Fruit fly (Drosophila melanogaster) whole organism, wandering third instar larva: ENCODE measurements around the gene Polr1F.

Experiments
- Abd-B ChIP-seq: fragments of >200 bp; optimal IDR thresholded peaks from 2 replicates; lab custom pipeline; 2017; ENCODE audit warnings: missing biosample characterization, missing genetic modification characterization
- CG9705 ChIP-seq: fragments of 200-800 bp; sonication (Bioruptor generic); optimal IDR thresholded peaks from 2 replicates; lab custom pipeline; 2018; ENCODE audit warnings: missing biosample characterization, mild to moderate bottlenecking, missing genetic modification characterization
- GATAd ChIP-seq: sonication (Bioruptor generic); optimal IDR thresholded peaks from 2 replicates; lab custom pipeline; 2016; ENCODE audit warnings: missing biosample characterization, missing genetic modification characterization
- N ChIP-seq: fragments of >200 bp; optimal IDR thresholded peaks from 2 replicates; lab custom pipeline; 2018; ENCODE audit warnings: missing biosample characterization, missing external identifiers, missing genetic modification characterization
- Rel ChIP-seq, 2 experiments: fragments of 200-800 bp; sonication (Bioruptor generic) in 1 of 2; optimal IDR thresholded peaks; 2 replicates in 1 of 2; 3 replicates in 1 of 2; lab custom pipeline; 2016 to 2019; ENCODE audit warnings: mild to moderate bottlenecking in 2 of 2, missing biosample characterization in 2 of 2, missing genetic modification characterization in 2 of 2, moderate library complexity in 1 of 2
- br ChIP-seq: fragments of 200-800 bp; sonication (Bioruptor generic); optimal IDR thresholded peaks from 2 replicates; lab custom pipeline; 2016; ENCODE audit warnings: missing biosample characterization, missing genetic modification characterization
- foxo ChIP-seq, 2 experiments: fragments of 200-800 bp; sonication (Bioruptor generic); optimal IDR thresholded peaks; 2 replicates in 1 of 2; 3 replicates in 1 of 2; lab custom pipeline; 2016 to 2017; ENCODE audit warnings: missing biosample characterization in 2 of 2, missing genetic modification characterization in 2 of 2
- fru ChIP-seq: fragments of 200-800 bp; sonication (Bioruptor generic); optimal IDR thresholded peaks from 3 replicates; lab custom pipeline; 2016; ENCODE audit warnings: missing biosample characterization, mild to moderate bottlenecking, missing genetic modification characterization
- pan ChIP-seq: fragments of >200 bp; optimal IDR thresholded peaks from 2 replicates; lab custom pipeline; 2017
- psq ChIP-seq: fragments of 200-800 bp; sonication (Bioruptor generic); optimal IDR thresholded peaks from 3 replicates; lab custom pipeline; 2017; ENCODE audit warnings: missing biosample characterization, mild to moderate bottlenecking, missing genetic modification characterization, moderate library complexity
- usp ChIP-seq: fragments of >200 bp; optimal IDR thresholded peaks from 2 replicates; lab custom pipeline; 2017; ENCODE audit warnings: missing biosample characterization, missing genetic modification characterization

- TF ChIP-seq br (GFP tag; lab: Kevin White, UChicago) = no peak
- no peak for TF ChIP-seq fru (GFP tag; lab: Kevin White, UChicago)
- no peak for TF ChIP-seq Abd-B (GFP tag; lab: Kevin White, UChicago)
- TF ChIP-seq usp (GFP tag; lab: Kevin White, UChicago) = no peak
- TF ChIP-seq pan (lab: Kevin White, UChicago) = no peak
- no peak for TF ChIP-seq foxo (GFP tag; optimal IDR thresholded peaks at IDR 0.05; lab: Kevin White, UChicago)
- TF ChIP-seq N (GFP tag; lab: Kevin White, UChicago) = no peak
- no peak for TF ChIP-seq GATAd
- TF ChIP-seq CG9705 (GFP tag; lab: Kevin White, UChicago) = no peak
- TF ChIP-seq Rel (GFP tag; optimal IDR thresholded peaks at IDR 0.05; lab: Kevin White, UChicago) = no peak
- no peak for TF ChIP-seq Rel (tag; optimal IDR thresholded peaks at IDR 0.05; lab: Kevin White, UChicago)
- no peak for TF ChIP-seq psq (GFP tag; lab: Kevin White, UChicago)
Observed at dm6 chr2L:6870289-6870688, 37.4 kb downstream of the Polr1F start, which contains the start of gene Nha1.
